Fruit fly (Drosophila melanogaster) Kc167 (cell line): ENCODE data around the gene Ptpmeg2.

Source experiments
- Myc ChIP-seq: fragments of >200 bp; optimal IDR thresholded peaks from 2 replicates; lab custom pipeline; 2017; ENCODE audit warnings: missing external identifiers
- Sin3A ChIP-seq: fragments of >200 bp; optimal IDR thresholded peaks from 2 replicates; lab custom pipeline; 2018; ENCODE audit warnings: missing external identifiers
- h ChIP-seq: fragments of >200 bp; optimal IDR thresholded peaks from 3 replicates; lab custom pipeline; 2018; ENCODE audit warnings: missing external identifiers
- insv ChIP-seq: fragments of >200 bp; optimal IDR thresholded peaks from 3 replicates; lab custom pipeline; 2018; ENCODE audit warnings: missing external identifiers
- psq ChIP-seq: fragments of >200 bp; optimal IDR thresholded peaks from 2 replicates; lab custom pipeline; 2017; ENCODE audit warnings: missing external identifiers
- ttk ChIP-seq: sonication (Bioruptor generic); optimal IDR thresholded peaks from 2 replicates; lab custom pipeline; 2017; ENCODE audit warnings: missing external identifiers

DNA sequence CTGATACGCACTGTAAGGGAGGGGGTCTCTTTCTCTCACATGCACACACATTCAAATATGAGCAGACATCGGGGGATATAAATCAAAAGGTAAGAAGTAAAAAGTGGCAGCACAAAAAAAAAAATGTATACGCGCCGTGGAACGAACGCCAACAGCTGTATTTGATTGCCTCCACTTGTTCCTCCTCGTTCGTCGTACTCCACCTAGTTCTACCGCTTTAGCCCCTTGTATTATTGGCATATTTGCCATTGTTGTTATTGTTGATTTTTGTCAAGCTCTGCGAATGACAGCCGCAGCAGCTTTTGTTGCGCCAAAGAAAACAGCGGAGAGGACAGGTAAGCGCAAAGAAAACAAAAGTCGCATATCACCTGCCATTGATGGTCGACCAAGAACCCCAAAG lies 22.1 kb downstream of the Ptpmeg2 start:
- TF ChIP-seq h (lab: Kevin White, UChicago) = no peak
- no peak for TF ChIP-seq psq (lab: Kevin White, UChicago)
- no peak for TF ChIP-seq Myc (lab: Kevin White, UChicago)
- TF ChIP-seq insv = no peak
- no peak for TF ChIP-seq ttk (lab: Kevin White, UChicago)
- no peak for TF ChIP-seq Sin3A (lab: Kevin White, UChicago)
